Worm (Caenorhabditis elegans) whole organism, mixed stage, embryonic: ENCODE measurements around the gene T26C5.2.

Experiments used
- elt-3 ChIP-seq: fragments of 150-350 bp; optimal IDR thresholded peaks from 2 replicates; lab custom pipeline; 2014; ENCODE audit warnings: missing biosample characterization, missing genetic modification characterization
- nhr-237 ChIP-seq: fragments of 150-350 bp; optimal IDR thresholded peaks from 2 replicates; lab custom pipeline; 2014; ENCODE audit warnings: missing biosample characterization, missing genetic modification characterization
- nhr-28 ChIP-seq: fragments of 150-350 bp; optimal IDR thresholded peaks from 2 replicates; lab custom pipeline; 2014; ENCODE audit warnings: missing biosample characterization, missing genetic modification characterization
- unc-62 ChIP-seq: fragments of 150-350 bp; optimal IDR thresholded peaks from 2 replicates; lab custom pipeline; 2014; ENCODE audit warnings: missing biosample characterization, missing genetic modification reagents, missing genetic modification characterization

ce11 chrII:9258566-9258965 lies 25.5 kb downstream of the T26C5.2 start:
- no peak for TF ChIP-seq nhr-237 (tag; lab: Kevin White, UChicago)
- TF ChIP-seq unc-62, result no peak
- TF ChIP-seq nhr-28, result no peak
- TF ChIP-seq elt-3 (tag; lab: Kevin White, UChicago), result no peak
